Fruit fly (Drosophila melanogaster) whole organism, embryonic: ENCODE data around the gene CG8112.

Experiments used
- Atf6 ChIP-seq: fragments of 200-800 bp; sonication (Bioruptor generic); IDR thresholded peaks from 2 replicates; pipeline ENCODE4 v1.3.6; 2022; ENCODE audit warnings: missing biosample characterization, missing genetic modification characterization
- BEAF-32 ChIP-seq: fragments of 200-800 bp; sonication (Bioruptor generic); optimal IDR thresholded peaks from 3 replicates; lab custom pipeline; 2017; ENCODE audit warnings: missing biosample characterization, missing genetic modification characterization, mild to moderate bottlenecking, moderate library complexity, missing genetic modification reagents
- Bgb ChIP-seq: fragments of 200-800 bp; sonication (Bioruptor generic); IDR thresholded peaks from 2 replicates; pipeline ENCODE4 v1.3.6; 2022; ENCODE audit warnings: missing biosample characterization, missing genetic modification characterization; ENCODE audit not compliant: partially characterized antibody
- CG10209 ChIP-seq: fragments of 200-800 bp; sonication (Bioruptor generic); optimal IDR thresholded peaks from 3 replicates; lab custom pipeline; 2017; ENCODE audit warnings: missing biosample characterization, mild to moderate bottlenecking, missing genetic modification characterization, missing genetic modification reagents
- CG10321 ChIP-seq: fragments of 200-800 bp; sonication (Bioruptor generic); IDR thresholded peaks from 2 replicates; pipeline ENCODE4 v1.3.6; 2022; ENCODE audit warnings: missing biosample characterization, missing genetic modification characterization
- CG10431 ChIP-seq: fragments of 200-800 bp; sonication (Bioruptor generic); optimal IDR thresholded peaks from 3 replicates; lab custom pipeline; 2018; ENCODE audit warnings: missing biosample characterization, mild to moderate bottlenecking, missing genetic modification characterization
- CG12236 ChIP-seq: fragments of 200-800 bp; sonication (Bioruptor generic); optimal IDR thresholded peaks from 2 replicates; lab custom pipeline; 2016; ENCODE audit warnings: missing biosample characterization, missing genetic modification characterization
- CG13894 ChIP-seq: fragments of 200-800 bp; sonication (Bioruptor generic); optimal IDR thresholded peaks from 3 replicates; lab custom pipeline; 2018; ENCODE audit warnings: missing biosample characterization, mild to moderate bottlenecking, missing genetic modification characterization, moderate library complexity
- CG16863 ChIP-seq: fragments of 200-800 bp; sonication (Bioruptor generic); optimal IDR thresholded peaks from 3 replicates; lab custom pipeline; 2016; ENCODE audit warnings: missing biosample characterization, missing genetic modification characterization
- CG18599 ChIP-seq: fragments of 200-800 bp; sonication (Bioruptor generic); optimal IDR thresholded peaks from 3 replicates; lab custom pipeline; 2017; ENCODE audit warnings: missing biosample characterization, missing genetic modification characterization, mild to moderate bottlenecking, moderate library complexity, missing genetic modification reagents
- CG30020 ChIP-seq: fragments of 200-800 bp; optimal IDR thresholded peaks from 2 replicates; lab custom pipeline; 2019; ENCODE audit warnings: missing biosample characterization, mild to moderate bottlenecking, missing genetic modification characterization, moderate library complexity
- CG31441 ChIP-seq: fragments of 200-800 bp; sonication (Bioruptor generic); IDR thresholded peaks from 2 replicates; pipeline ENCODE4 v1.3.6; 2022; ENCODE audit warnings: missing biosample characterization, missing genetic modification characterization
- CG32532 ChIP-seq: fragments of 200-800 bp; sonication (Bioruptor generic); IDR thresholded peaks from 2 replicates; pipeline ENCODE4 v1.3.6; 2022; ENCODE audit warnings: missing biosample characterization, missing genetic modification characterization
- CG43689 ChIP-seq: fragments of 200-800 bp; sonication (Bioruptor generic); IDR thresholded peaks from 2 replicates; pipeline ENCODE4 v1.3.6; 2022; ENCODE audit warnings: missing biosample characterization, missing genetic modification characterization
- CG5245 ChIP-seq: fragments of 200-800 bp; sonication (Bioruptor generic); optimal IDR thresholded peaks from 3 replicates; lab custom pipeline; 2016; ENCODE audit warnings: missing biosample characterization, missing genetic modification characterization
- CG6813 ChIP-seq: fragments of 200-800 bp; sonication (Bioruptor generic); optimal IDR thresholded peaks from 2 replicates; lab custom pipeline; 2017; ENCODE audit warnings: missing biosample characterization, missing genetic modification characterization, mild to moderate bottlenecking, moderate library complexity, missing genetic modification reagents
- CG7745 ChIP-seq: fragments of 200-800 bp; sonication (Bioruptor generic); optimal IDR thresholded peaks from 2 replicates; lab custom pipeline; 2018; ENCODE audit warnings: missing biosample characterization, mild to moderate bottlenecking, missing genetic modification characterization, moderate library complexity
- CG7839 ChIP-seq: fragments of 200-800 bp; sonication (Bioruptor generic); optimal IDR thresholded peaks from 3 replicates; lab custom pipeline; 2018; ENCODE audit warnings: missing biosample characterization, mild to moderate bottlenecking, missing genetic modification characterization, moderate library complexity
- CG7928 ChIP-seq: fragments of 200-800 bp; sonication (Bioruptor generic); optimal IDR thresholded peaks from 2 replicates; lab custom pipeline; 2017; ENCODE audit warnings: missing biosample characterization, mild to moderate bottlenecking, missing genetic modification characterization
- CG8359 ChIP-seq: fragments of 200-800 bp; sonication (Bioruptor generic); optimal IDR thresholded peaks from 2 replicates; lab custom pipeline; 2017; ENCODE audit warnings: missing biosample characterization, mild to moderate bottlenecking, missing genetic modification characterization, borderline replicate concordance
- Dip3 ChIP-seq: fragments of 200-800 bp; sonication (Bioruptor generic); optimal IDR thresholded peaks from 3 replicates; lab custom pipeline; 2016; ENCODE audit warnings: missing biosample characterization, missing genetic modification characterization
- Dll ChIP-seq: fragments of 200-800 bp; sonication (Bioruptor generic); IDR thresholded peaks from 4 replicates; pipeline ENCODE4 v1.3.6; 2022; ENCODE audit warnings: missing biosample characterization, missing genetic modification characterization; ENCODE audit not compliant: partially characterized antibody
- Doc3 ChIP-seq: fragments of 200-800 bp; sonication (Bioruptor generic); IDR thresholded peaks from 3 replicates; pipeline ENCODE4 v1.3.6; 2022; ENCODE audit warnings: missing biosample characterization, missing genetic modification characterization; ENCODE audit not compliant: partially characterized antibody
- ERR ChIP-seq: fragments of 200-800 bp; sonication (Bioruptor generic); optimal IDR thresholded peaks from 2 replicates; lab custom pipeline; 2016; ENCODE audit warnings: missing biosample characterization, missing genetic modification characterization
- Gug ChIP-seq: fragments of 200-800 bp; sonication (Bioruptor generic); IDR thresholded peaks from 4 replicates; pipeline ENCODE4 v1.3.6; 2022; ENCODE audit warnings: missing biosample characterization, missing genetic modification characterization
- H2.0 ChIP-seq: fragments of 200-800 bp; sonication (Bioruptor generic); IDR thresholded peaks from 2 replicates; pipeline ENCODE4 v1.3.6; 2022; ENCODE audit warnings: missing biosample characterization, missing genetic modification characterization
- HHEX ChIP-seq: fragments of 200-800 bp; sonication (Bioruptor generic); optimal IDR thresholded peaks from 3 replicates; lab custom pipeline; 2017; ENCODE audit warnings: missing biosample characterization, mild to moderate bottlenecking, missing genetic modification characterization, missing genetic modification reagents
- Hr51 ChIP-seq, 2 experiments: fragments of 200-800 bp; sonication (Bioruptor generic); optimal IDR thresholded peaks; 2 replicates in 1 of 2; 3 replicates in 1 of 2; lab custom pipeline; 2016 to 2018; ENCODE audit warnings: missing biosample characterization in 2 of 2, missing genetic modification characterization in 2 of 2, mild to moderate bottlenecking in 1 of 2, moderate library complexity in 1 of 2
- Kr ChIP-seq: fragments of 200-800 bp; sonication (Bioruptor generic); optimal IDR thresholded peaks from 2 replicates; lab custom pipeline; 2017; ENCODE audit warnings: missing biosample characterization, mild to moderate bottlenecking, missing genetic modification characterization
- Lpt ChIP-seq: fragments of >200 bp; optimal IDR thresholded peaks from 2 replicates; lab custom pipeline; 2018; ENCODE audit warnings: missing biosample characterization, missing genetic modification characterization
- Med ChIP-seq: fragments of 200-800 bp; sonication (Bioruptor generic); peaks from one replicate; lab custom pipeline; 2016; ENCODE audit warnings: missing biosample characterization, missing genetic modification characterization, mild to moderate bottlenecking, inconsistent platforms, moderate library complexity
- NC2α ChIP-seq: fragments of 200-800 bp; sonication (Bioruptor generic); optimal IDR thresholded peaks from 2 replicates; lab custom pipeline; 2016; ENCODE audit warnings: missing biosample characterization, missing genetic modification characterization
- NC2β ChIP-seq: fragments of 200-800 bp; sonication (Bioruptor generic); optimal IDR thresholded peaks from 2 replicates; lab custom pipeline; 2016; ENCODE audit warnings: missing biosample characterization, missing genetic modification characterization
- caup ChIP-seq: fragments of 200-800 bp; sonication (Bioruptor generic); optimal IDR thresholded peaks from 3 replicates; lab custom pipeline; 2017; ENCODE audit warnings: missing biosample characterization, mild to moderate bottlenecking, missing genetic modification characterization, moderate library complexity; ENCODE audit not compliant: severe bottlenecking
- croc ChIP-seq: fragments of 200-800 bp; sonication (Bioruptor generic); conservative IDR thresholded peaks from 3 replicates; pipeline ENCODE4 v1.3.6; 2022; ENCODE audit warnings: missing biosample characterization, missing genetic modification characterization
- dimm ChIP-seq: fragments of 200-800 bp; sonication (Bioruptor generic); IDR thresholded peaks from 2 replicates; pipeline ENCODE4 v1.3.6; 2022; ENCODE audit warnings: missing biosample characterization, missing genetic modification characterization
- ems ChIP-seq: fragments of 200-800 bp; sonication (Bioruptor generic); optimal IDR thresholded peaks from 3 replicates; lab custom pipeline; 2016; ENCODE audit warnings: missing biosample characterization, missing genetic modification characterization
- fru ChIP-seq: fragments of >200 bp; optimal IDR thresholded peaks from 2 replicates; lab custom pipeline; 2017
- gcm2 ChIP-seq: fragments of 200-800 bp; sonication (Bioruptor generic); optimal IDR thresholded peaks from 2 replicates; lab custom pipeline; 2016; ENCODE audit warnings: missing biosample characterization, missing genetic modification characterization
- grn ChIP-seq: fragments of 200-800 bp; sonication (Bioruptor generic); optimal IDR thresholded peaks from 3 replicates; lab custom pipeline; 2017; ENCODE audit warnings: missing biosample characterization, missing genetic modification characterization
- hbn ChIP-seq: fragments of 200-800 bp; sonication (Bioruptor generic); IDR thresholded peaks from 2 replicates; pipeline ENCODE4 v1.3.6; 2022; ENCODE audit warnings: missing biosample characterization, missing genetic modification characterization; ENCODE audit not compliant: partially characterized antibody
- jigr1 ChIP-seq: fragments of 200-800 bp; sonication (Bioruptor generic); IDR thresholded peaks from 3 replicates; pipeline ENCODE4 v1.3.6; 2022; ENCODE audit warnings: missing biosample characterization, missing genetic modification characterization
- ken ChIP-seq: fragments of 200-800 bp; sonication (Bioruptor generic); IDR thresholded peaks from 3 replicates; pipeline ENCODE4 v1.3.6; 2022; ENCODE audit warnings: missing biosample characterization, missing genetic modification characterization
- klu ChIP-seq: fragments of 200-800 bp; sonication (Bioruptor generic); IDR thresholded peaks from 2 replicates; pipeline ENCODE4 v1.3.6; 2022; ENCODE audit warnings: missing biosample characterization, missing genetic modification characterization
- kni ChIP-seq: fragments of 200-800 bp; sonication (Bioruptor generic); optimal IDR thresholded peaks from 3 replicates; lab custom pipeline; 2017; ENCODE audit warnings: mild to moderate bottlenecking, missing biosample characterization, missing genetic modification reagents, missing genetic modification characterization
- lmd ChIP-seq: fragments of 200-800 bp; sonication (Bioruptor generic); IDR thresholded peaks from 2 replicates; pipeline ENCODE4 v1.3.6; 2022; ENCODE audit warnings: missing biosample characterization, missing genetic modification characterization
- maf-S ChIP-seq: fragments of 200-800 bp; sonication (Bioruptor generic); optimal IDR thresholded peaks from 2 replicates; lab custom pipeline; 2016; ENCODE audit warnings: missing biosample characterization, missing genetic modification characterization
- org-1 ChIP-seq: fragments of 200-800 bp; sonication (Bioruptor generic); optimal IDR thresholded peaks from 2 replicates; lab custom pipeline; 2017; ENCODE audit warnings: missing biosample characterization, missing genetic modification characterization
- rib ChIP-seq: fragments of 200-800 bp; sonication (Bioruptor generic); IDR thresholded peaks from 2 replicates; pipeline ENCODE4 v1.3.6; 2022; ENCODE audit warnings: missing biosample characterization, missing genetic modification characterization
- unpg ChIP-seq: fragments of 200-800 bp; sonication (Bioruptor generic); optimal IDR thresholded peaks from 3 replicates; lab custom pipeline; 2018; ENCODE audit warnings: missing biosample characterization, mild to moderate bottlenecking, missing genetic modification characterization, moderate library complexity
- vfl ChIP-seq: fragments of 200-800 bp; sonication (Bioruptor generic); optimal IDR thresholded peaks from 2 replicates; lab custom pipeline; 2016; ENCODE audit warnings: missing biosample characterization, missing genetic modification characterization
- zfh1 ChIP-seq: fragments of 200-800 bp; sonication (Bioruptor generic); IDR thresholded peaks from 3 replicates; pipeline ENCODE4 v1.3.6; 2022; ENCODE audit warnings: missing biosample characterization, missing genetic modification characterization

CG8112 gene

dm6 chr3R:8712722-8713131 is at the start of gene CG8112 (continued):
- TF ChIP-seq klu (GFP tag; lab: Robert Waterston, UW) = no peak
- no peak for TF ChIP-seq CG13894 (tag; lab: Kevin White, UChicago)
- TF ChIP-seq Dip3 = no peak
- TF ChIP-seq caup (GFP tag; lab: Kevin White, UChicago) = no peak
- no peak for TF ChIP-seq NC2β (GFP tag; lab: Kevin White, UChicago)
- no peak for TF ChIP-seq grn (GFP tag; lab: Kevin White, UChicago)
- TF ChIP-seq ken = no peak
- no peak for TF ChIP-seq CG16863 (GFP tag; lab: Kevin White, UChicago)
- no peak for TF ChIP-seq ERR (GFP tag; lab: Kevin White, UChicago)
- no peak for TF ChIP-seq CG7745 (tag; lab: Kevin White, UChicago)
- peak; percentile 16 for TF ChIP-seq CG10209 (GFP tag; lab: Kevin White, UChicago)
- TF ChIP-seq zfh1 (GFP tag; lab: Robert Waterston, UW) = no peak
- TF ChIP-seq jigr1 (GFP tag; lab: Robert Waterston, UW) = no peak
- no peak for TF ChIP-seq CG5245 (GFP tag; lab: Kevin White, UChicago)
- peak; percentile 80 for TF ChIP-seq Med (GFP tag; lab: Kevin White, UChicago)
- TF ChIP-seq kni = no peak
- no peak for TF ChIP-seq CG10321 (GFP tag; lab: Robert Waterston, UW)
- TF ChIP-seq ems (GFP tag; lab: Kevin White, UChicago) = no peak
- TF ChIP-seq Dll (GFP tag; lab: Robert Waterston, UW) = no peak
- no peak for TF ChIP-seq rib (GFP tag; lab: Robert Waterston, UW)
- TF ChIP-seq dimm (GFP tag; lab: Robert Waterston, UW) = no peak
- no peak for TF ChIP-seq Lpt (GFP tag; lab: Kevin White, UChicago)
- no peak for TF ChIP-seq CG30020 (tag; lab: Kevin White, UChicago)
- no peak for TF ChIP-seq Atf6
- 0 out of 2 replicates have a peak, but pooled peaks have one; percentile 23 for TF ChIP-seq CG31441
- TF ChIP-seq CG12236 (GFP tag; lab: Kevin White, UChicago) = no peak
- TF ChIP-seq CG32532 (GFP tag; lab: Robert Waterston, UW) = no peak
- TF ChIP-seq CG7839 (tag; lab: Kevin White, UChicago) = peak; percentile 14
- no peak for TF ChIP-seq lmd
- TF ChIP-seq Doc3 (GFP tag; lab: Robert Waterston, UW) = no peak
- TF ChIP-seq CG7928 = no peak
- TF ChIP-seq HHEX = peak; percentile 6
- no peak for TF ChIP-seq org-1
- TF ChIP-seq Kr = no peak
- TF ChIP-seq NC2α = no peak
- no peak for TF ChIP-seq gcm2 (GFP tag; lab: Kevin White, UChicago)
- no peak for TF ChIP-seq CG8359 (GFP tag; lab: Kevin White, UChicago)
- no peak for TF ChIP-seq H2.0 (GFP tag; lab: Robert Waterston, UW)
- no peak for TF ChIP-seq Hr51 (GFP tag; optimal IDR thresholded peaks at IDR 0.05; lab: Kevin White, UChicago)
- TF ChIP-seq Gug (GFP tag; lab: Robert Waterston, UW) = no peak
- peak; percentile 48 for TF ChIP-seq CG18599 (GFP tag; lab: Kevin White, UChicago)
- peak; percentile 24 for TF ChIP-seq CG6813 (GFP tag; lab: Kevin White, UChicago)
- no peak for TF ChIP-seq BEAF-32
- TF ChIP-seq maf-S (GFP tag; lab: Kevin White, UChicago) = no peak
- TF ChIP-seq croc (GFP tag; lab: Robert Waterston, UW) = no peak
- no peak for TF ChIP-seq hbn (GFP tag; lab: Robert Waterston, UW)
- peak; percentile 0 for TF ChIP-seq unpg (GFP tag; lab: Kevin White, UChicago)
- TF ChIP-seq CG10431 (GFP tag; lab: Kevin White, UChicago) = no peak
- no peak for TF ChIP-seq vfl
- no peak for TF ChIP-seq fru
- no peak for TF ChIP-seq Bgb (GFP tag; lab: Robert Waterston, UW)
- TF ChIP-seq CG43689 (GFP tag; lab: Robert Waterston, UW) = no peak
